Fruit fly (Drosophila melanogaster) whole organism, embryonic: Measurements from ENCODE around the gene Nup153.

Experiments used
- BtbVII ChIP-seq: fragments of 200-800 bp; sonication (Bioruptor generic); optimal IDR thresholded peaks from 3 replicates; lab custom pipeline; 2017; ENCODE audit warnings: missing biosample characterization, mild to moderate bottlenecking, missing genetic modification characterization
- CG10147 ChIP-seq: fragments of 200-800 bp; sonication (Bioruptor generic); optimal IDR thresholded peaks from 2 replicates; lab custom pipeline; 2019; ENCODE audit warnings: missing biosample characterization, mild to moderate bottlenecking, missing genetic modification characterization, moderate library complexity
- CG11093 ChIP-seq: fragments of 200-800 bp; sonication (Bioruptor generic); IDR thresholded peaks from 3 replicates; pipeline ENCODE4 v1.3.6; 2022; ENCODE audit warnings: missing biosample characterization, missing genetic modification characterization
- CG13424 ChIP-seq: fragments of 200-800 bp; sonication (Bioruptor generic); optimal IDR thresholded peaks from 2 replicates; lab custom pipeline; 2019; ENCODE audit warnings: missing biosample characterization, mild to moderate bottlenecking, missing genetic modification characterization, moderate library complexity
- CG13894 ChIP-seq: fragments of 200-800 bp; sonication (Bioruptor generic); optimal IDR thresholded peaks from 3 replicates; lab custom pipeline; 2018; ENCODE audit warnings: missing biosample characterization, mild to moderate bottlenecking, missing genetic modification characterization, moderate library complexity
- CG14667 ChIP-seq: fragments of 200-800 bp; sonication (Bioruptor generic); IDR thresholded peaks from 2 replicates; pipeline ENCODE4 v1.3.6; 2022; ENCODE audit warnings: missing biosample characterization, missing genetic modification characterization
- CG14710 ChIP-seq: fragments of 200-800 bp; sonication (Bioruptor generic); optimal IDR thresholded peaks from 3 replicates; lab custom pipeline; 2019; ENCODE audit warnings: missing biosample characterization, mild to moderate bottlenecking, missing genetic modification characterization, moderate library complexity
- CG15011 ChIP-seq: fragments of 200-800 bp; sonication (Bioruptor generic); optimal IDR thresholded peaks from 3 replicates; lab custom pipeline; 2018; ENCODE audit warnings: missing biosample characterization, mild to moderate bottlenecking, missing genetic modification characterization
- CG17328 ChIP-seq: fragments of 200-800 bp; sonication (Bioruptor generic); IDR thresholded peaks from 2 replicates; pipeline ENCODE4 v1.3.6; 2022; ENCODE audit warnings: missing biosample characterization, missing genetic modification characterization
- CG18619 ChIP-seq: fragments of 200-800 bp; sonication (Bioruptor generic); optimal IDR thresholded peaks from 3 replicates; lab custom pipeline; 2017; ENCODE audit warnings: missing biosample characterization, mild to moderate bottlenecking, missing genetic modification characterization
- CG2120 ChIP-seq: fragments of 200-800 bp; sonication (Bioruptor generic); optimal IDR thresholded peaks from 3 replicates; lab custom pipeline; 2016; ENCODE audit warnings: missing biosample characterization, missing genetic modification characterization
- CG2875 ChIP-seq: fragments of 200-800 bp; sonication (Bioruptor generic); optimal IDR thresholded peaks from 2 replicates; lab custom pipeline; 2017; ENCODE audit warnings: missing biosample characterization, mild to moderate bottlenecking, missing genetic modification characterization, missing genetic modification reagents
- CG2889 ChIP-seq: fragments of 200-800 bp; sonication (Bioruptor generic); IDR thresholded peaks from 3 replicates; pipeline ENCODE4 v1.3.6; 2022; ENCODE audit warnings: missing biosample characterization, missing genetic modification characterization
- CG30403 ChIP-seq: fragments of 200-800 bp; sonication (Bioruptor generic); optimal IDR thresholded peaks from 3 replicates; lab custom pipeline; 2016; ENCODE audit warnings: missing biosample characterization, missing genetic modification characterization
- CG3407 ChIP-seq: fragments of 200-800 bp; sonication (Bioruptor generic); optimal IDR thresholded peaks from 2 replicates; lab custom pipeline; 2018; ENCODE audit warnings: missing biosample characterization, mild to moderate bottlenecking, missing genetic modification characterization
- CG5953 ChIP-seq: fragments of 200-800 bp; sonication (Bioruptor generic); IDR thresholded peaks from 2 replicates; pipeline ENCODE4 v1.3.6; 2022; ENCODE audit warnings: missing biosample characterization, missing genetic modification characterization
- CG7556 ChIP-seq: fragments of 200-800 bp; sonication (Bioruptor generic); optimal IDR thresholded peaks from 2 replicates; lab custom pipeline; 2017; ENCODE audit warnings: missing biosample characterization, mild to moderate bottlenecking, missing genetic modification characterization
- CG7839 ChIP-seq: fragments of 200-800 bp; sonication (Bioruptor generic); optimal IDR thresholded peaks from 3 replicates; lab custom pipeline; 2018; ENCODE audit warnings: missing biosample characterization, mild to moderate bottlenecking, missing genetic modification characterization, moderate library complexity
- CG7928 ChIP-seq: fragments of 200-800 bp; sonication (Bioruptor generic); optimal IDR thresholded peaks from 2 replicates; lab custom pipeline; 2017; ENCODE audit warnings: missing biosample characterization, mild to moderate bottlenecking, missing genetic modification characterization
- CG8281 ChIP-seq: fragments of 200-800 bp; sonication (Bioruptor generic); optimal IDR thresholded peaks from 2 replicates; lab custom pipeline; 2018; ENCODE audit warnings: missing biosample characterization, mild to moderate bottlenecking, missing genetic modification characterization, moderate library complexity
- CG8290 ChIP-seq, 3 experiments: fragments of 200-800 bp; sonication (Bioruptor generic); optimal IDR thresholded peaks; 2 replicates each; lab custom pipeline; 2016 to 2019; ENCODE audit warnings: missing biosample characterization in 3 of 3, missing genetic modification characterization in 3 of 3, mild to moderate bottlenecking in 2 of 3, moderate library complexity in 1 of 3
- CG8388 ChIP-seq: fragments of 200-800 bp; sonication (Bioruptor generic); optimal IDR thresholded peaks from 2 replicates; lab custom pipeline; 2019; ENCODE audit warnings: missing biosample characterization, mild to moderate bottlenecking, missing genetic modification characterization, moderate library complexity
- CG9932 ChIP-seq: fragments of 200-800 bp; sonication (Bioruptor generic); IDR thresholded peaks from 2 replicates; pipeline ENCODE4 v1.3.6; 2022; ENCODE audit warnings: missing biosample characterization, missing genetic modification characterization
- CkIIα-i1 ChIP-seq: fragments of 200-800 bp; sonication (Bioruptor generic); IDR thresholded peaks from 2 replicates; pipeline ENCODE4 v1.3.6; 2022; ENCODE audit warnings: missing biosample characterization, missing genetic modification characterization
- CoRest ChIP-seq: fragments of 200-800 bp; sonication (Bioruptor generic); optimal IDR thresholded peaks from 3 replicates; lab custom pipeline; 2018; ENCODE audit warnings: missing biosample characterization, mild to moderate bottlenecking, missing genetic modification characterization, moderate library complexity
- CrebB ChIP-seq: fragments of 200-800 bp; sonication (Bioruptor generic); optimal IDR thresholded peaks from 3 replicates; lab custom pipeline; 2018; ENCODE audit warnings: missing biosample characterization, mild to moderate bottlenecking, missing genetic modification characterization
- Eip74EF ChIP-seq, 2 experiments: fragments of 200-800 bp in 1 of 2; fragments of >200 bp in 1 of 2; sonication (Bioruptor generic) in 1 of 2; optimal IDR thresholded peaks; 2 replicates each; lab custom pipeline; 2017 to 2019; ENCODE audit warnings: missing biosample characterization in 2 of 2, missing genetic modification characterization in 2 of 2, mild to moderate bottlenecking in 1 of 2, moderate library complexity in 1 of 2
- Elba2 ChIP-seq: fragments of 200-800 bp; sonication (Bioruptor generic); optimal IDR thresholded peaks from 3 replicates; lab custom pipeline; 2016; ENCODE audit warnings: missing biosample characterization, missing genetic modification characterization
- HHEX ChIP-seq: fragments of 200-800 bp; sonication (Bioruptor generic); optimal IDR thresholded peaks from 3 replicates; lab custom pipeline; 2017; ENCODE audit warnings: missing biosample characterization, mild to moderate bottlenecking, missing genetic modification characterization, missing genetic modification reagents
- Hsf ChIP-seq: fragments of 200-800 bp; sonication (Bioruptor generic); optimal IDR thresholded peaks from 3 replicates; lab custom pipeline; 2016; ENCODE audit warnings: missing biosample characterization, missing genetic modification characterization
- MTF-1 ChIP-seq: fragments of 200-800 bp; sonication (Bioruptor generic); optimal IDR thresholded peaks from 2 replicates; lab custom pipeline; 2018; ENCODE audit warnings: missing biosample characterization, mild to moderate bottlenecking, missing genetic modification characterization, borderline replicate concordance
- Oli ChIP-seq: fragments of 200-800 bp; sonication (Bioruptor generic); optimal IDR thresholded peaks from 2 replicates; lab custom pipeline; 2018; ENCODE audit warnings: missing biosample characterization, mild to moderate bottlenecking, missing genetic modification characterization, moderate library complexity
- Ptx1 ChIP-seq: fragments of 200-800 bp; sonication (Bioruptor generic); IDR thresholded peaks from 2 replicates; pipeline ENCODE4 v1.3.6; 2022; ENCODE audit warnings: missing biosample characterization, missing genetic modification characterization
- Rfx ChIP-seq: fragments of 200-800 bp; sonication (Bioruptor generic); IDR thresholded peaks from 2 replicates; pipeline ENCODE4 v1.3.6; 2022; ENCODE audit warnings: missing biosample characterization, missing genetic modification characterization
- Sox100B ChIP-seq: fragments of 200-800 bp; sonication (Bioruptor generic); optimal IDR thresholded peaks from 3 replicates; lab custom pipeline; 2018; ENCODE audit warnings: missing biosample characterization, mild to moderate bottlenecking, missing genetic modification characterization
- Taf1 ChIP-seq: fragments of 200-800 bp; sonication (Bioruptor generic); IDR thresholded peaks from 2 replicates; pipeline ENCODE4 v1.3.6; 2022; ENCODE audit warnings: missing biosample characterization, missing genetic modification characterization
- Trl ChIP-seq, 3 experiments: fragments of >200 bp in 2 of 3; fragments of 200-800 bp in 1 of 3; sonication (Bioruptor generic) in 1 of 3; optimal IDR thresholded peaks; 2 replicates in 1 of 3; 3 replicates in 2 of 3; lab custom pipeline; 2016 to 2017; ENCODE audit warnings: missing biosample characterization in 1 of 3, missing genetic modification characterization in 1 of 3
- abd-A ChIP-seq: fragments of 200-800 bp; sonication (Bioruptor generic); optimal IDR thresholded peaks from 3 replicates; lab custom pipeline; 2019; ENCODE audit warnings: missing biosample characterization, mild to moderate bottlenecking, missing genetic modification characterization, moderate library complexity
- amos ChIP-seq: fragments of 200-800 bp; sonication (Bioruptor generic); IDR thresholded peaks from 2 replicates; pipeline ENCODE4 v1.3.6; 2022; ENCODE audit warnings: missing biosample characterization, missing genetic modification characterization; ENCODE audit not compliant: partially characterized antibody
- dmrt99B ChIP-seq: fragments of 200-800 bp; sonication (Bioruptor generic); optimal IDR thresholded peaks from 2 replicates; lab custom pipeline; 2018; ENCODE audit warnings: missing biosample characterization, mild to moderate bottlenecking, missing genetic modification characterization, moderate library complexity
- emc ChIP-seq: fragments of 200-800 bp; sonication (Bioruptor generic); optimal IDR thresholded peaks from 2 replicates; lab custom pipeline; 2016; ENCODE audit warnings: missing biosample characterization, missing genetic modification characterization
- esg ChIP-seq: fragments of 200-800 bp; sonication (Bioruptor generic); conservative IDR thresholded peaks from 2 replicates; pipeline ENCODE4 v1.3.6; 2022; ENCODE audit warnings: missing biosample characterization, missing genetic modification characterization
- gcm2 ChIP-seq: fragments of 200-800 bp; sonication (Bioruptor generic); optimal IDR thresholded peaks from 2 replicates; lab custom pipeline; 2016; ENCODE audit warnings: missing biosample characterization, missing genetic modification characterization
- hbn ChIP-seq: fragments of 200-800 bp; sonication (Bioruptor generic); IDR thresholded peaks from 2 replicates; pipeline ENCODE4 v1.3.6; 2022; ENCODE audit warnings: missing biosample characterization, missing genetic modification characterization; ENCODE audit not compliant: partially characterized antibody
- nerfin-2 ChIP-seq: fragments of 200-800 bp; sonication (Bioruptor generic); IDR thresholded peaks from 2 replicates; pipeline ENCODE4 v1.3.6; 2022; ENCODE audit warnings: missing biosample characterization, missing genetic modification characterization; ENCODE audit not compliant: partially characterized antibody
- sens ChIP-seq: fragments of 200-800 bp; sonication (Bioruptor generic); peaks from one replicate; lab custom pipeline; 2016; ENCODE audit warnings: missing biosample characterization, missing genetic modification characterization
- sisA ChIP-seq: fragments of 200-800 bp; sonication (Bioruptor generic); IDR thresholded peaks from 2 replicates; pipeline ENCODE4 v1.3.6; 2022; ENCODE audit warnings: missing biosample characterization, missing genetic modification characterization
- sqz ChIP-seq: fragments of 200-800 bp; sonication (Bioruptor generic); optimal IDR thresholded peaks from 3 replicates; lab custom pipeline; 2018; ENCODE audit warnings: missing biosample characterization, mild to moderate bottlenecking, missing genetic modification characterization
- twi ChIP-seq: fragments of 200-800 bp; optimal IDR thresholded peaks from 2 replicates; lab custom pipeline; 2019; ENCODE audit warnings: missing biosample characterization, mild to moderate bottlenecking, missing genetic modification characterization, moderate library complexity
- yki ChIP-seq: fragments of >200 bp; optimal IDR thresholded peaks from 3 replicates; lab custom pipeline; 2018

The Nup153 gene

dm6 chrX:16585569-16585968 is 13.5 kb upstream of the Nup153 start (continued):
- no peak for TF ChIP-seq Eip74EF (GFP tag; optimal IDR thresholded peaks at IDR 0.05; lab: Kevin White, UChicago)
- TF ChIP-seq CG15011 (GFP tag; lab: Kevin White, UChicago), result no peak
- no peak for TF ChIP-seq sisA
- peak; percentile 25 for TF ChIP-seq CG13424
- no peak for TF ChIP-seq CG8388 (GFP tag; lab: Kevin White, UChicago)
- TF ChIP-seq MTF-1 (GFP tag; lab: Kevin White, UChicago), result no peak
- TF ChIP-seq CG8281 (tag; lab: Kevin White, UChicago), result no peak
- no peak for TF ChIP-seq CG10147 (GFP tag; lab: Kevin White, UChicago)
- no peak for TF ChIP-seq gcm2 (GFP tag; lab: Kevin White, UChicago)
- TF ChIP-seq twi (tag; lab: Kevin White, UChicago), result no peak
- TF ChIP-seq Taf1 (GFP tag; lab: Robert Waterston, UW), result no peak
- 0 out of 2 replicates have a peak, but pooled peaks have one; percentile 5 for TF ChIP-seq Rfx (GFP tag; lab: Robert Waterston, UW)
- TF ChIP-seq BtbVII (GFP tag; lab: Kevin White, UChicago), result peak; percentile 1
- TF ChIP-seq amos (GFP tag; lab: Robert Waterston, UW), result no peak
- peak; percentile 61 for TF ChIP-seq sens (GFP tag; lab: Kevin White, UChicago)
- TF ChIP-seq CG7556 (GFP tag; lab: Kevin White, UChicago), result peak; percentile 45
- TF ChIP-seq hbn, result no peak
- no peak for TF ChIP-seq esg (GFP tag; lab: Robert Waterston, UW)
- TF ChIP-seq dmrt99B (tag; lab: Kevin White, UChicago), result peak; percentile 45
- no peak for TF ChIP-seq CG14667
- peak; percentile 2 for TF ChIP-seq Hsf (GFP tag; lab: Kevin White, UChicago)
- peak; percentile 28 for TF ChIP-seq CG18619 (GFP tag; lab: Kevin White, UChicago)
- TF ChIP-seq HHEX (GFP tag; lab: Kevin White, UChicago), result peak; percentile 7
- TF ChIP-seq CG11093 (GFP tag; lab: Robert Waterston, UW), result no peak
- TF ChIP-seq CG8290 (GFP tag; optimal IDR thresholded peaks at IDR 0.05; lab: Kevin White, UChicago), result no peak
- no peak for TF ChIP-seq CG8290 (tag; optimal IDR thresholded peaks at IDR 0.05; lab: Kevin White, UChicago)
- TF ChIP-seq abd-A (tag; lab: Kevin White, UChicago), result no peak
- TF ChIP-seq CG2875 (GFP tag; lab: Kevin White, UChicago), result no peak
- peak; percentile 17 for TF ChIP-seq Sox100B (GFP tag; lab: Kevin White, UChicago)
- peak; percentile 50 for TF ChIP-seq sqz (GFP tag; lab: Kevin White, UChicago)
- no peak for TF ChIP-seq Elba2 (GFP tag; lab: Kevin White, UChicago)
- peak; percentile 11 for TF ChIP-seq CG13894 (tag; lab: Kevin White, UChicago)
- no peak for TF ChIP-seq CG3407 (GFP tag; lab: Kevin White, UChicago)
- peak; percentile 49 for TF ChIP-seq CG7839
- TF ChIP-seq yki (lab: Kevin White, UChicago), result no peak
- TF ChIP-seq CG2889 (GFP tag; lab: Robert Waterston, UW), result no peak
- no peak for TF ChIP-seq CG14710 (tag; lab: Kevin White, UChicago)
- no peak for TF ChIP-seq CrebB (tag; lab: Kevin White, UChicago)
- peak in 1 of 2 experiments; percentile 56 for TF ChIP-seq Trl (optimal IDR thresholded peaks at IDR 0.05; lab: Kevin White, UChicago)
- TF ChIP-seq Trl (GFP tag; optimal IDR thresholded peaks at IDR 0.05; lab: Kevin White, UChicago), result no peak
- peak; percentile 35 for TF ChIP-seq Oli (tag; lab: Kevin White, UChicago)
- TF ChIP-seq emc, result no peak
- TF ChIP-seq CoRest (tag; lab: Kevin White, UChicago), result peak; percentile 24
- TF ChIP-seq CG9932 (GFP tag; lab: Robert Waterston, UW), result peak; percentile 36; the same call in 1 of the 2 replicates
- no peak for TF ChIP-seq CG17328 (GFP tag; lab: Robert Waterston, UW)
- TF ChIP-seq nerfin-2 (GFP tag; lab: Robert Waterston, UW), result no peak
- TF ChIP-seq Ptx1 (GFP tag; lab: Robert Waterston, UW), result 0 out of 2 replicates have a peak, but pooled peaks have one; percentile 16
- no peak for TF ChIP-seq CG5953 (GFP tag; lab: Robert Waterston, UW)
- TF ChIP-seq CG7928 (GFP tag; lab: Kevin White, UChicago), result no peak
- TF ChIP-seq CG30403, result peak; percentile 21
- peak; percentile 43 for TF ChIP-seq CG2120 (GFP tag; lab: Kevin White, UChicago)
- no peak for TF ChIP-seq CkIIα-i1 (GFP tag; lab: Robert Waterston, UW)
